Fruit fly (Drosophila melanogaster) whole organism, prepupa: ENCODE data around the gene meru.

Experiments used
- Blimp-1 ChIP-seq: fragments of 200-800 bp; sonication (Bioruptor generic); optimal IDR thresholded peaks from 3 replicates; lab custom pipeline; 2017; ENCODE audit warnings: missing biosample characterization, missing genetic modification characterization, mild to moderate bottlenecking, moderate library complexity, missing genetic modification reagents
- CG10631 ChIP-seq: fragments of 200-800 bp; sonication (Bioruptor generic); optimal IDR thresholded peaks from 2 replicates; lab custom pipeline; 2016; ENCODE audit warnings: missing biosample characterization, missing genetic modification characterization
- CG10669 ChIP-seq: fragments of 200-800 bp; sonication (Bioruptor generic); optimal IDR thresholded peaks from 3 replicates; lab custom pipeline; 2018; ENCODE audit warnings: missing biosample characterization, mild to moderate bottlenecking, missing genetic modification characterization, moderate library complexity
- CG11762 ChIP-seq: fragments of 200-800 bp; sonication (Bioruptor generic); optimal IDR thresholded peaks from 3 replicates; lab custom pipeline; 2016; ENCODE audit warnings: missing biosample characterization, missing genetic modification characterization; ENCODE audit not compliant: insufficient read depth
- CG15336 ChIP-seq: fragments of 200-800 bp; sonication (Bioruptor generic); IDR thresholded peaks from 2 replicates; pipeline ENCODE4 v1.3.6; 2022; ENCODE audit warnings: missing biosample characterization, missing genetic modification characterization
- CG1621 ChIP-seq: fragments of 200-800 bp; sonication (Bioruptor generic); optimal IDR thresholded peaks from 3 replicates; lab custom pipeline; 2018; ENCODE audit warnings: missing biosample characterization, mild to moderate bottlenecking, missing genetic modification characterization
- CG16779 ChIP-seq: fragments of 200-800 bp; sonication (Bioruptor generic); optimal IDR thresholded peaks from 3 replicates; lab custom pipeline; 2017; ENCODE audit warnings: missing biosample characterization, mild to moderate bottlenecking, missing genetic modification characterization
- CG3032 ChIP-seq: fragments of 200-800 bp; optimal IDR thresholded peaks from 2 replicates; lab custom pipeline; 2019; ENCODE audit warnings: missing biosample characterization, mild to moderate bottlenecking, missing genetic modification characterization, moderate library complexity
- CG31627 ChIP-seq: fragments of 200-800 bp; sonication (Bioruptor generic); optimal IDR thresholded peaks from 3 replicates; lab custom pipeline; 2016; ENCODE audit warnings: missing biosample characterization, missing genetic modification characterization
- CG32006 ChIP-seq: fragments of 200-800 bp; sonication (Bioruptor generic); optimal IDR thresholded peaks from 3 replicates; lab custom pipeline; 2017; ENCODE audit warnings: missing biosample characterization, mild to moderate bottlenecking, missing genetic modification characterization
- CG34406 ChIP-seq: fragments of 200-800 bp; sonication (Bioruptor generic); optimal IDR thresholded peaks from 3 replicates; lab custom pipeline; 2016; ENCODE audit warnings: missing biosample characterization, missing genetic modification characterization
- CG3919 ChIP-seq: fragments of 200-800 bp; sonication (Bioruptor generic); optimal IDR thresholded peaks from 3 replicates; lab custom pipeline; 2016; ENCODE audit warnings: missing biosample characterization, missing genetic modification characterization
- CG6163 ChIP-seq: fragments of 200-800 bp; sonication (Bioruptor generic); IDR thresholded peaks from 3 replicates; pipeline ENCODE4 v1.3.6; 2022; ENCODE audit warnings: missing biosample characterization, missing genetic modification characterization
- CG6276 ChIP-seq: fragments of 200-800 bp; sonication (Bioruptor generic); optimal IDR thresholded peaks from 2 replicates; lab custom pipeline; 2017; ENCODE audit warnings: missing biosample characterization, mild to moderate bottlenecking, missing genetic modification characterization
- CG6792 ChIP-seq: fragments of 200-800 bp; sonication (Bioruptor generic); optimal IDR thresholded peaks from 3 replicates; lab custom pipeline; 2016; ENCODE audit warnings: missing biosample characterization, missing genetic modification characterization
- CG6808 ChIP-seq: fragments of 200-800 bp; sonication (Bioruptor generic); optimal IDR thresholded peaks from 3 replicates; lab custom pipeline; 2017; ENCODE audit warnings: missing biosample characterization, missing genetic modification characterization, mild to moderate bottlenecking, moderate library complexity, missing genetic modification reagents
- CG7368 ChIP-seq: fragments of 200-800 bp; sonication (Bioruptor generic); optimal IDR thresholded peaks from 3 replicates; lab custom pipeline; 2016; ENCODE audit warnings: missing biosample characterization, missing genetic modification characterization
- CG8319 ChIP-seq: fragments of 200-800 bp; sonication (Bioruptor generic); optimal IDR thresholded peaks from 3 replicates; lab custom pipeline; 2016; ENCODE audit warnings: missing biosample characterization, missing genetic modification characterization
- CG8632 ChIP-seq: fragments of 200-800 bp; sonication (Bioruptor generic); optimal IDR thresholded peaks from 3 replicates; lab custom pipeline; 2016; ENCODE audit warnings: missing biosample characterization, missing genetic modification characterization
- Eip75B ChIP-seq: fragments of 200-800 bp; sonication (Bioruptor generic); optimal IDR thresholded peaks from 3 replicates; lab custom pipeline; 2016; ENCODE audit warnings: missing biosample characterization, missing genetic modification characterization
- Eip78C ChIP-seq: fragments of 200-800 bp; sonication (Bioruptor generic); peaks from one replicate; lab custom pipeline; 2016; ENCODE audit warnings: missing biosample characterization, missing genetic modification characterization
- Eip93F ChIP-seq: fragments of 200-800 bp; sonication (Bioruptor generic); optimal IDR thresholded peaks from 2 replicates; lab custom pipeline; 2016; ENCODE audit warnings: missing biosample characterization, mild to moderate bottlenecking, missing genetic modification characterization
- Ets96B ChIP-seq: fragments of 200-800 bp; optimal IDR thresholded peaks from 2 replicates; lab custom pipeline; 2019; ENCODE audit warnings: missing biosample characterization, mild to moderate bottlenecking, missing genetic modification characterization, moderate library complexity
- Gug ChIP-seq: fragments of 200-800 bp; sonication (Bioruptor generic); IDR thresholded peaks from 2 replicates; pipeline ENCODE4 v1.3.6; 2022; ENCODE audit warnings: missing biosample characterization, missing genetic modification characterization
- Hr38 ChIP-seq: sonication (Bioruptor generic); optimal IDR thresholded peaks from 2 replicates; lab custom pipeline; 2016; ENCODE audit warnings: missing biosample characterization, missing genetic modification characterization
- Hr39 ChIP-seq: fragments of 200-800 bp; sonication (Bioruptor generic); optimal IDR thresholded peaks from 2 replicates; lab custom pipeline; 2016; ENCODE audit warnings: missing biosample characterization, missing genetic modification characterization
- Lpt ChIP-seq: fragments of 200-800 bp; sonication (Bioruptor generic); optimal IDR thresholded peaks from 3 replicates; lab custom pipeline; 2016; ENCODE audit warnings: missing biosample characterization, missing genetic modification characterization
- Met ChIP-seq: fragments of 200-800 bp; sonication (Bioruptor generic); optimal IDR thresholded peaks from 3 replicates; lab custom pipeline; 2016; ENCODE audit warnings: missing biosample characterization, missing genetic modification characterization
- OdsH ChIP-seq: fragments of 200-800 bp; sonication (Bioruptor generic); optimal IDR thresholded peaks from 3 replicates; lab custom pipeline; 2016; ENCODE audit warnings: missing biosample characterization, missing genetic modification characterization
- Smox ChIP-seq: fragments of 200-800 bp; sonication (Bioruptor generic); optimal IDR thresholded peaks from 3 replicates; lab custom pipeline; 2016; ENCODE audit warnings: missing biosample characterization, missing genetic modification characterization
- Sox102F ChIP-seq: fragments of 200-800 bp; sonication (Bioruptor generic); optimal IDR thresholded peaks from 2 replicates; lab custom pipeline; 2016; ENCODE audit warnings: missing biosample characterization, mild to moderate bottlenecking, missing genetic modification characterization
- Sox14 ChIP-seq: fragments of 200-800 bp; sonication (Bioruptor generic); optimal IDR thresholded peaks from 3 replicates; lab custom pipeline; 2016; ENCODE audit warnings: missing biosample characterization, missing genetic modification characterization
- Sox15 ChIP-seq: fragments of 200-800 bp; sonication (Bioruptor generic); optimal IDR thresholded peaks from 3 replicates; lab custom pipeline; 2016; ENCODE audit warnings: missing biosample characterization, missing genetic modification characterization
- achi ChIP-seq: fragments of 200-800 bp; sonication (Bioruptor generic); optimal IDR thresholded peaks from 3 replicates; lab custom pipeline; 2016; ENCODE audit warnings: missing biosample characterization, missing genetic modification characterization
- acj6 ChIP-seq: fragments of 200-800 bp; sonication (Bioruptor generic); optimal IDR thresholded peaks from 3 replicates; lab custom pipeline; 2016; ENCODE audit warnings: missing biosample characterization, missing genetic modification characterization
- cyc ChIP-seq: fragments of 200-800 bp; sonication (Bioruptor generic); optimal IDR thresholded peaks from 3 replicates; lab custom pipeline; 2016; ENCODE audit warnings: missing biosample characterization, missing genetic modification characterization
- dsx ChIP-seq: fragments of 200-800 bp; optimal IDR thresholded peaks from 3 replicates; lab custom pipeline; 2019; ENCODE audit warnings: missing biosample characterization, mild to moderate bottlenecking, missing genetic modification characterization, moderate library complexity; ENCODE audit not compliant: poor library complexity, severe bottlenecking
- eg ChIP-seq: fragments of 200-800 bp; sonication (Bioruptor generic); IDR thresholded peaks from 3 replicates; pipeline ENCODE4 v1.3.6; 2022; ENCODE audit warnings: missing biosample characterization, missing genetic modification characterization
- esn ChIP-seq: fragments of 200-800 bp; sonication (Bioruptor generic); optimal IDR thresholded peaks from 2 replicates; lab custom pipeline; 2016; ENCODE audit warnings: missing biosample characterization, mild to moderate bottlenecking, missing genetic modification characterization, moderate library complexity
- fd59A ChIP-seq: fragments of 200-800 bp; sonication (Bioruptor generic); optimal IDR thresholded peaks from 2 replicates; lab custom pipeline; 2017; ENCODE audit warnings: missing biosample characterization, mild to moderate bottlenecking, missing genetic modification characterization, missing genetic modification reagents
- fkh ChIP-seq: fragments of 200-800 bp; sonication (Bioruptor generic); optimal IDR thresholded peaks from 3 replicates; lab custom pipeline; 2017; ENCODE audit warnings: missing biosample characterization, mild to moderate bottlenecking, missing genetic modification characterization, moderate library complexity
- lz ChIP-seq: fragments of 200-800 bp; sonication (Bioruptor generic); optimal IDR thresholded peaks from 3 replicates; lab custom pipeline; 2016; ENCODE audit warnings: missing biosample characterization, missing genetic modification characterization
- net ChIP-seq: fragments of 200-800 bp; sonication (Bioruptor generic); optimal IDR thresholded peaks from 3 replicates; lab custom pipeline; 2016; ENCODE audit warnings: missing biosample characterization, missing genetic modification characterization
- pdm3 ChIP-seq: fragments of 200-800 bp; sonication (Bioruptor generic); optimal IDR thresholded peaks from 3 replicates; lab custom pipeline; 2016; ENCODE audit warnings: missing biosample characterization, missing genetic modification characterization
- salr ChIP-seq, 2 experiments: fragments of 200-800 bp; sonication (Bioruptor generic); optimal IDR thresholded peaks; 3 replicates each; lab custom pipeline; 2016 to 2018; ENCODE audit warnings: missing biosample characterization in 2 of 2, missing genetic modification characterization in 2 of 2, mild to moderate bottlenecking in 1 of 2
- spab ChIP-seq: fragments of 200-800 bp; sonication (Bioruptor generic); optimal IDR thresholded peaks from 2 replicates; lab custom pipeline; 2017; ENCODE audit warnings: missing biosample characterization, mild to moderate bottlenecking, missing genetic modification characterization, missing genetic modification reagents
- ss ChIP-seq, 2 experiments: fragments of 200-800 bp; sonication (Bioruptor generic); optimal IDR thresholded peaks; 2 replicates in 1 of 2; 3 replicates in 1 of 2; lab custom pipeline; 2017 to 2018; ENCODE audit warnings: mild to moderate bottlenecking in 2 of 2, missing biosample characterization in 2 of 2, missing genetic modification characterization in 2 of 2, moderate library complexity in 1 of 2
- svp ChIP-seq: fragments of 200-800 bp; sonication (Bioruptor generic); peaks from one replicate; lab custom pipeline; 2016; ENCODE audit warnings: missing biosample characterization, missing genetic modification characterization
- topi ChIP-seq: fragments of 200-800 bp; sonication (Bioruptor generic); optimal IDR thresholded peaks from 3 replicates; lab custom pipeline; 2016; ENCODE audit warnings: missing biosample characterization, missing genetic modification characterization
- vri ChIP-seq: fragments of 200-800 bp; sonication (Bioruptor generic); optimal IDR thresholded peaks from 3 replicates; lab custom pipeline; 2016; ENCODE audit warnings: missing biosample characterization, mild to moderate bottlenecking, missing genetic modification characterization

The meru gene

dm6 chr3L:15847655-15848054 is 3.8 kb upstream of the meru start:
- TF ChIP-seq CG34406 (GFP tag; lab: Kevin White, UChicago): peak; percentile 9
- TF ChIP-seq Smox (GFP tag; lab: Kevin White, UChicago): peak; percentile 37
- peak; percentile 4 for TF ChIP-seq pdm3 (GFP tag; lab: Kevin White, UChicago)
- TF ChIP-seq svp (GFP tag; lab: Kevin White, UChicago): peak; percentile 62
- peak; percentile 15 for TF ChIP-seq Blimp-1
- TF ChIP-seq spab: peak; percentile 55
- no peak for TF ChIP-seq CG6276 (GFP tag; lab: Kevin White, UChicago)
- no peak for TF ChIP-seq CG1621
- TF ChIP-seq Lpt (GFP tag; lab: Kevin White, UChicago): no peak
- TF ChIP-seq net (GFP tag; lab: Kevin White, UChicago): no peak
- peak; percentile 51 for TF ChIP-seq CG31627 (GFP tag; lab: Kevin White, UChicago)
- no peak for TF ChIP-seq CG15336 (GFP tag; lab: Robert Waterston, UW)
- peak; percentile 27 for TF ChIP-seq lz (GFP tag; lab: Kevin White, UChicago)
- peak; percentile 49 for TF ChIP-seq CG10631
- TF ChIP-seq fkh (GFP tag; lab: Kevin White, UChicago): no peak
- TF ChIP-seq OdsH: peak; percentile 17
- TF ChIP-seq fd59A (GFP tag; lab: Kevin White, UChicago): peak; percentile 26
- peak; percentile 25 for TF ChIP-seq CG8632 (GFP tag; lab: Kevin White, UChicago)
- TF ChIP-seq cyc: peak; percentile 43
- TF ChIP-seq CG6792 (GFP tag; lab: Kevin White, UChicago): peak; percentile 19
- TF ChIP-seq Sox15 (GFP tag; lab: Kevin White, UChicago): peak; percentile 33
- TF ChIP-seq eg (GFP tag; lab: Robert Waterston, UW): no peak
- peak in 1 of 2 experiments; percentile 10 for TF ChIP-seq ss (GFP tag; optimal IDR thresholded peaks at IDR 0.05; lab: Kevin White, UChicago)
- TF ChIP-seq salr (GFP tag; optimal IDR thresholded peaks at IDR 0.05; lab: Kevin White, UChicago): no peak
- TF ChIP-seq CG6808 (GFP tag; lab: Kevin White, UChicago): peak; percentile 51
- TF ChIP-seq Eip75B (GFP tag; lab: Kevin White, UChicago): peak; percentile 24
- peak; percentile 34 for TF ChIP-seq CG3919 (GFP tag; lab: Kevin White, UChicago)
- TF ChIP-seq esn (GFP tag; lab: Kevin White, UChicago): peak; percentile 59
- peak; percentile 29 for TF ChIP-seq Sox102F
- peak; percentile 9 for TF ChIP-seq achi (GFP tag; lab: Kevin White, UChicago)
- peak; percentile 29 for TF ChIP-seq Hr39 (GFP tag; lab: Kevin White, UChicago)
- TF ChIP-seq Met: peak; percentile 39
- TF ChIP-seq CG7368 (GFP tag; lab: Kevin White, UChicago): peak; percentile 17
- TF ChIP-seq Gug (GFP tag; lab: Robert Waterston, UW): no peak
- peak; percentile 40 for TF ChIP-seq acj6 (GFP tag; lab: Kevin White, UChicago)
- TF ChIP-seq CG11762 (GFP tag; lab: Kevin White, UChicago): no peak
- no peak for TF ChIP-seq CG3032 (tag; lab: Kevin White, UChicago)
- TF ChIP-seq CG10669 (GFP tag; lab: Kevin White, UChicago): no peak
- TF ChIP-seq topi (GFP tag; lab: Kevin White, UChicago): peak; percentile 59
- TF ChIP-seq Eip78C (GFP tag; lab: Kevin White, UChicago): peak; percentile 80

- TF ChIP-seq CG6276 (GFP tag; lab: Kevin White, UChicago) (no peak), Ets96B (peak; percentile 9), pdm3 (GFP tag; lab: Kevin White, UChicago) (no peak), svp (GFP tag; lab: Kevin White, UChicago) (peak; percentile 69), CG32006 (GFP tag; lab: Kevin White, UChicago) (no peak), Eip78C (GFP tag; lab: Kevin White, UChicago) (no peak), dsx (GFP tag; lab: Kevin White, UChicago) (peak; percentile 16), Sox14 (GFP tag; lab: Kevin White, UChicago) (no peak), CG1621 (no peak), acj6 (GFP tag; lab: Kevin White, UChicago) (no peak), CG16779 (tag; lab: Kevin White, UChicago) (no peak), CG6163 (GFP tag; lab: Robert Waterston, UW) (no peak), spab (no peak), vri (no peak), achi (GFP tag; lab: Kevin White, UChicago) (no peak), CG10631 (no peak), CG8319 (GFP tag; lab: Kevin White, UChicago) (no peak), Hr38 (GFP tag; lab: Kevin White, UChicago) (no peak), CG31627 (GFP tag; lab: Kevin White, UChicago) (no peak), fkh (GFP tag; lab: Kevin White, UChicago) (no peak), OdsH (no peak), Eip93F (no peak), lz (GFP tag; lab: Kevin White, UChicago) (no peak), Met (no peak)
Measured at dm6 chr3L:15847224-15847623, 3.4 kb upstream of the meru start.
